Worm (Caenorhabditis elegans) whole organism, late embryonic: ENCODE measurements around the gene moa-1.

Experiments used
- C08G9.2 ChIP-seq: sonication (generic microtip); optimal IDR thresholded peaks from 2 replicates; lab custom pipeline; 2016; ENCODE audit warnings: mild to moderate bottlenecking, missing genetic modification characterization, moderate library complexity, missing compliant biosample characterization
- ama-1 ChIP-seq: fragments of 150-350 bp; optimal IDR thresholded peaks from 2 replicates; lab custom pipeline; 2014
- ceh-24 ChIP-seq: sonication (generic microtip); optimal IDR thresholded peaks from 2 replicates; lab custom pipeline; 2016; ENCODE audit warnings: mild to moderate bottlenecking, missing genetic modification characterization, missing compliant biosample characterization
- ceh-48 ChIP-seq: sonication (generic microtip); optimal IDR thresholded peaks from 2 replicates; lab custom pipeline; 2016; ENCODE audit warnings: missing genetic modification characterization, inconsistent platforms, missing compliant biosample characterization
- ceh-6 ChIP-seq: fragments of 200-800 bp; sonication (Bioruptor generic); optimal IDR thresholded peaks from 2 replicates; lab custom pipeline; 2018; ENCODE audit warnings: mild to moderate bottlenecking, missing genetic modification characterization, missing compliant biosample characterization
- elt-4 ChIP-seq: sonication (generic microtip); optimal IDR thresholded peaks from 2 replicates; lab custom pipeline; 2016; ENCODE audit warnings: missing genetic modification characterization, missing compliant biosample characterization
- hlh-15 ChIP-seq: sonication (generic microtip); optimal IDR thresholded peaks from 2 replicates; lab custom pipeline; 2016; ENCODE audit warnings: missing genetic modification characterization, missing compliant biosample characterization
- mec-3 ChIP-seq: sonication (generic microtip); optimal IDR thresholded peaks from 2 replicates; lab custom pipeline; 2016; ENCODE audit warnings: borderline replicate concordance, missing genetic modification characterization, missing compliant biosample characterization
- pax-1 ChIP-seq: fragments of 150-350 bp; optimal IDR thresholded peaks from 2 replicates; lab custom pipeline; 2014; ENCODE audit warnings: missing biosample characterization, missing genetic modification characterization
- pha-4 ChIP-seq: fragments of 150-350 bp; optimal IDR thresholded peaks from 2 replicates; lab custom pipeline; 2018; ENCODE audit warnings: missing biosample characterization, missing genetic modification reagents, missing genetic modification characterization
- pqm-1 ChIP-seq: sonication (generic microtip); optimal IDR thresholded peaks from 2 replicates; lab custom pipeline; 2016; ENCODE audit warnings: missing genetic modification characterization, missing compliant biosample characterization
- rnt-1 ChIP-seq: sonication (generic microtip); optimal IDR thresholded peaks from 2 replicates; lab custom pipeline; 2016; ENCODE audit warnings: missing genetic modification characterization, missing compliant biosample characterization
- unc-55 ChIP-seq: sonication (generic microtip); optimal IDR thresholded peaks from 2 replicates; lab custom pipeline; 2017; ENCODE audit warnings: missing biosample characterization, missing genetic modification reagents, missing genetic modification characterization

DNA sequence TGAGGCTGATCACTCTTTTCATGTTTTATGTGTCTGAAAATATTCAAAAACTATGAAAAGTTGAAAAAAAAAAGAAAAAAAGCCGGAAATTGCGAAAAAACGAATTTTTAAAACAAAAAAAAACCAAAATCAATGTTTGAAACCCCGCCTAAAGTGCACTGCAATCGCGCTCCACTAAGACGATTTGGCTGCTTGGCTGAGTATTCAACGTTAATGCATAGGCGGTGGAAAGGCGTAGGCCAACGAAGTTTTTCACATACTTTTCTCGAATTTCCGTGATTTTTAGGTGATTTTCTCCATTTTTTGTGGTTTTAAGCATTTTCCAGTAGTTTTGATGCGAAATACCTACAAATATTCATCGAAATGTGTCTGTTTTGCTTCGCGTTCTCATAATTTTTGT lies 19.5 kb downstream of the moa-1 start, which contains the start of the genes polh-1 and rps-22:
- TF ChIP-seq ama-1 (lab: Kevin White, UChicago), result no peak
- no peak for TF ChIP-seq pha-4
- peak; percentile 81 for TF ChIP-seq pax-1 (tag; lab: Kevin White, UChicago)
- no peak for TF ChIP-seq ceh-24 (tag; lab: Kevin White, UChicago)
- no peak for TF ChIP-seq C08G9.2 (tag; lab: Kevin White, UChicago)
- no peak for TF ChIP-seq unc-55 (GFP tag; lab: Kevin White, UChicago)
- peak; percentile 38 for TF ChIP-seq rnt-1 (tag; lab: Kevin White, UChicago)
- TF ChIP-seq pqm-1 (tag; lab: Kevin White, UChicago), result no peak
- TF ChIP-seq ceh-6 (GFP tag; lab: Kevin White, UChicago), result no peak
- TF ChIP-seq hlh-15, result no peak
- TF ChIP-seq elt-4 (tag; lab: Kevin White, UChicago), result no peak
- no peak for TF ChIP-seq mec-3 (tag; lab: Kevin White, UChicago)
- TF ChIP-seq ceh-48 (tag; lab: Kevin White, UChicago), result peak; percentile 68
